Worm (Caenorhabditis elegans): Measurements from ENCODE around the gene C56C10.4.
"Not testable (repeated sequence)": the region's sequence is repeated elsewhere in the genome, so short reads cannot be mapped to it uniquely, and the experiment has no call there.

The C56C10.4 gene

ce11 chrII:6616770-6617169 is 33.9 kb downstream of the C56C10.4 start, which contains the start of gene klf-3:
Gene klf-3 (plus strand): TSS chrII:6616878.
- TF ChIP-seq elt-3 (tag; optimal IDR thresholded peaks at IDR 0.05), result peak in 1 of 6 experiments; percentile 17
- TF ChIP-seq pag-3 (tag; optimal IDR thresholded peaks at IDR 0.05; ENCODE audit: borderline replicate concordance, insufficient read depth), result peak; percentile 53
- TF ChIP-seq blmp-1 (tag; optimal IDR thresholded peaks at IDR 0.05), result peak; percentile 59
- TF ChIP-seq mef-2 (tag; optimal IDR thresholded peaks at IDR 0.05), result no peak

DNA sequence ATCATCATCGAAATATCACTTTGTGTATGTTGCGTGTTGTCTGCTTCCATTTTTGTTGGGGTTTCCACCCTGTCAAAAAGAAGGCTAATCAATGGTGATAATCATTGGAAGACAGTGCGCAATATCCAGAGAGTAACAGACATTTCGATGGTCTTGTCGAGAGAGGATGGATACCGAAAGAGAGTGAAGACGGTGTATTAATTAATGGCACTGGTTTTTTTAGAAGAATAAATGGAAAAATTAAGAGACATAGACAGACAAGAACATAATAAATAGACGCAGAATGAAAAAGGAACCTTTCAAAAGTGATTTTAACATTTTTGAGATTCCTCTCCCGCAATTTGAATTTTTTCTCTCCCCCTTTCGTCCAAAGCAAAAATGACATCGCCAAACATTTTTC is 36.1 kb downstream of the C56C10.4 start:
- peak; percentile 73 for TF ChIP-seq blmp-1 (tag; optimal IDR thresholded peaks at IDR 0.05)
- TF ChIP-seq nhr-85 (tag), result peak; percentile 86
- TF ChIP-seq efl-3 (GFP tag; optimal IDR thresholded peaks at IDR 0.05), result no peak
- peak; percentile 5 for TF ChIP-seq nhr-20 (tag; optimal IDR thresholded peaks at IDR 0.05)
- peak in 1 of 2 experiments; percentile 32 for TF ChIP-seq lsy-2 (tag; optimal IDR thresholded peaks at IDR 0.05)
- peak in 1 of 2 experiments; percentile 13 for TF ChIP-seq lin-35 (GFP tag; optimal IDR thresholded peaks at IDR 0.05)
- TF ChIP-seq lin-14 (GFP tag; optimal IDR thresholded peaks at IDR 0.05), result peak; percentile 30
- no peak for TF ChIP-seq nhr-77 (tag; optimal IDR thresholded peaks at IDR 0.05)
- peak; percentile 21 for TF ChIP-seq snu-23 (GFP tag; optimal IDR thresholded peaks at IDR 0.05)
- no peak for TF ChIP-seq pax-3 (tag; optimal IDR thresholded peaks at IDR 0.05)
- peak; percentile 12 for TF ChIP-seq nhr-71 (tag; optimal IDR thresholded peaks at IDR 0.05)
- TF ChIP-seq vab-15 (tag; optimal IDR thresholded peaks at IDR 0.05), result peak; percentile 27
- TF ChIP-seq nhr-47 (tag; optimal IDR thresholded peaks at IDR 0.05), result no peak
- TF ChIP-seq elt-3 (tag; optimal IDR thresholded peaks at IDR 0.05), result peak in 3 of 6 experiments; percentile 21 to 79 (median 24)

DNA sequence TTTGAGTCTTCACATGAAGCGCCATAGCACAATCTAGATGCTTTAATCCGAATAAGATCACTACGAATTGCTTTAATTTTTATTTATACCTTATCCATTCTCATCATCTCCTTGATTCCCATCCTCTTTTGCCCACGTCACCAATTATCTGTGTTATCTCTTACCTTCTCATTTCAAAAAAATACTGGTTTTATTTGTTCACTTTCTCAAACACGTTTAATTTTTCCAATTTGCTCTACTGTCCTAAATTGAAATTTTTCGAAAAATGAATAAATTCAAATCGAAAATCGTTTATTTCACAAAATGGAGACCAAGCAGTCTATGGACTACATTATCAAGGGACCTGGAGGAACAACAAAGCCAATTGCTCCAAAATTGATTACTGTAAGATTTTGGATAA is 39.0 kb downstream of the C56C10.4 start, which contains the start of gene F54H5.3:
Gene F54H5.3 (plus strand): TSS at position 301 of the 400 bp plus-strand sequence.
- no peak for TF ChIP-seq ama-1 (optimal IDR thresholded peaks at IDR 0.05)
- no peak for TF ChIP-seq isw-1 (GFP tag; IDR thresholded peaks at IDR 0.05)
- no peak for TF ChIP-seq nhr-19 (GFP tag; conservative IDR thresholded peaks at IDR 0.05)
- TF ChIP-seq elt-3 (tag; optimal IDR thresholded peaks at IDR 0.05), result no peak
- no peak for TF ChIP-seq egl-13 (tag; optimal IDR thresholded peaks at IDR 0.05)
- TF ChIP-seq swsn-7 (tag; optimal IDR thresholded peaks at IDR 0.05), result no peak
- TF ChIP-seq grh-1 (GFP tag; IDR thresholded peaks at IDR 0.05), result no peak

ce11 chrII:6625302-6625701 is 42.4 kb downstream of the C56C10.4 start, which contains the start of gene F54H5.14:
Gene F54H5.14 (minus strand): TSS chrII:6625402.
- no peak for TF ChIP-seq zip-4 (GFP tag; optimal IDR thresholded peaks at IDR 0.05)

- TF ChIP-seq lin-13 (GFP tag; optimal IDR thresholded peaks at IDR 0.05); skn-1 (tag; optimal IDR thresholded peaks at IDR 0.05); jun-1 (tag; optimal IDR thresholded peaks at IDR 0.05): not testable (repeated sequence)
Observed at ce11 chrII:6627182-6627581, 44.3 kb downstream of the C56C10.4 start, which contains the start of the genes F54H5.5 and F54H5.2. Gene F54H5.5 (minus strand): TSS chrII:6627282. Gene F54H5.2 (plus strand): TSS chrII:6627484.

DNA sequence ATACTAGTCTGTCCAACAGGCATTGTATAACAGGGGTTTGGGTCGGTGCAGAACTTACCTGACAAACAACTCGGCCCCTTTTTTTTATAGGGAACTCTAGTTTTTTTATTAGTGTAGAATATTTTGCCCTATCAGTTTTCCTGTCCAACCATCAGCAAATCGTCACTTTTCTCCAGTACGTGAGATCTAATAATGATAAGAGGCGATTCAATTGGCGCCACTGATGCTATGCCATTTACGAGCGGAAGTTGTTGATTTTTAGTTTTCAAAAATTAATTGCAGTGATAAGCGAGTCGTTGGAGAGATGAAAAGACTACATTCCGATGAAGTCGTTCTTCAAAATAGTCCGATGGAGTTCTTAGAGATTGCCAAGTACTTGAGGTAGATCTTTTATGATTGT is 45.5 kb downstream of the C56C10.4 start:
- no peak for TF ChIP-seq egl-13 (tag; optimal IDR thresholded peaks at IDR 0.05)
- no peak for TF ChIP-seq unc-98 (GFP tag; IDR thresholded peaks at IDR 0.05)
- TF ChIP-seq swsn-7 (tag; optimal IDR thresholded peaks at IDR 0.05), result no peak
- TF ChIP-seq nhr-84 (tag; optimal IDR thresholded peaks at IDR 0.05), result no peak
- TF ChIP-seq elt-2 (tag; optimal IDR thresholded peaks at IDR 0.05), result peak; percentile 35
- no peak for TF ChIP-seq aha-1 (tag; optimal IDR thresholded peaks at IDR 0.05)
- no peak for TF ChIP-seq unc-30 (tag; optimal IDR thresholded peaks at IDR 0.05)
